Worm (Caenorhabditis elegans) whole organism, L1 larva: ENCODE results near the gene cpd-2.
A peak's percentile ranks its signal among the peaks of the same experiment; 100 is the strongest.

Source experiments
- C34B4.2 ChIP-seq: sonication (generic microtip); optimal IDR thresholded peaks from 2 replicates; lab custom pipeline; 2017; ENCODE audit warnings: mild to moderate bottlenecking, missing genetic modification characterization, missing compliant biosample characterization
- Y116A8C.19 ChIP-seq: sonication (generic microtip); optimal IDR thresholded peaks from 2 replicates; lab custom pipeline; 2016; ENCODE audit warnings: missing compliant biosample characterization, missing genetic modification characterization, borderline replicate concordance
- aha-1 ChIP-seq: fragments of 150-350 bp; optimal IDR thresholded peaks from 2 replicates; lab custom pipeline; 2014; ENCODE audit warnings: missing biosample characterization, missing genetic modification characterization
- blmp-1 ChIP-seq: fragments of 150-350 bp; optimal IDR thresholded peaks from 2 replicates; lab custom pipeline; 2014; ENCODE audit warnings: missing biosample characterization, missing genetic modification characterization
- ceh-63 ChIP-seq: fragments of 200-800 bp; sonication (Bioruptor generic); optimal IDR thresholded peaks from 2 replicates; lab custom pipeline; 2018; ENCODE audit warnings: mild to moderate bottlenecking, missing genetic modification characterization, missing compliant biosample characterization
- ceh-82 ChIP-seq, 3 experiments: fragments of 150-350 bp in 1 of 3; sonication (generic microtip) in 2 of 3; optimal IDR thresholded peaks; 2 replicates each; lab custom pipeline; 2014 to 2017; ENCODE audit warnings: missing biosample characterization in 3 of 3, missing genetic modification characterization in 3 of 3
- dpl-1 ChIP-seq, 3 experiments: fragments of 150-350 bp in 2 of 3; sonication (generic microtip) in 1 of 3; optimal IDR thresholded peaks; 2 replicates each; lab custom pipeline; 2014 to 2017; ENCODE audit warnings: missing biosample characterization in 3 of 3, missing genetic modification characterization in 3 of 3, missing genetic modification reagents in 3 of 3
- efl-1 ChIP-seq, 4 experiments: fragments of 150-350 bp; optimal IDR thresholded peaks in 3 of 4; peaks in 1 of 4; 1 replicate in 1 of 4; 2 replicates in 3 of 4; lab custom pipeline; 2014; ENCODE audit warnings: missing biosample characterization in 2 of 4, missing genetic modification characterization in 2 of 4, missing genetic modification reagents in 2 of 4
- efl-3 ChIP-seq: fragments of 200-800 bp; sonication (Bioruptor generic); optimal IDR thresholded peaks from 2 replicates; lab custom pipeline; 2018; ENCODE audit warnings: mild to moderate bottlenecking, missing genetic modification characterization, missing compliant biosample characterization
- egl-13 ChIP-seq: sonication (generic microtip); optimal IDR thresholded peaks from 2 replicates; lab custom pipeline; 2016; ENCODE audit warnings: missing genotype, missing genetic modification reagents, missing genetic modification characterization, missing compliant biosample characterization
- egl-27 ChIP-seq, 2 experiments: fragments of 150-350 bp in 1 of 2; sonication (generic microtip); optimal IDR thresholded peaks; 3 replicates each; lab custom pipeline; 2017 to 2018; ENCODE audit warnings: missing biosample characterization in 2 of 2, missing genetic modification characterization in 2 of 2, missing genetic modification reagents in 2 of 2
- elt-2 ChIP-seq: sonication (generic microtip); optimal IDR thresholded peaks from 2 replicates; lab custom pipeline; 2016; ENCODE audit warnings: missing genetic modification characterization, mild to moderate bottlenecking, inconsistent platforms, missing compliant biosample characterization, missing genetic modification reagents
- elt-3 ChIP-seq, 6 experiments: fragments of 150-350 bp in 1 of 6; sonication (generic microtip); optimal IDR thresholded peaks; 2 replicates each; lab custom pipeline; 2017 to 2018; ENCODE audit warnings: missing biosample characterization in 6 of 6, missing genetic modification characterization in 6 of 6, inconsistent platforms in 1 of 6
- ets-5 ChIP-seq: fragments of 200-800 bp; sonication (Bioruptor generic); IDR thresholded peaks from 2 replicates; pipeline ENCODE4 v1.3.6; 2022; ENCODE audit warnings: missing genetic modification characterization, missing compliant biosample characterization
- fkh-4 ChIP-seq: sonication (generic microtip); optimal IDR thresholded peaks from 2 replicates; lab custom pipeline; 2016; ENCODE audit warnings: missing compliant biosample characterization, missing genetic modification characterization, borderline replicate concordance
- fkh-8 ChIP-seq: sonication (generic microtip); optimal IDR thresholded peaks from 2 replicates; lab custom pipeline; 2016; ENCODE audit warnings: mild to moderate bottlenecking, missing genetic modification characterization, missing compliant biosample characterization
- fos-1 ChIP-seq: fragments of 150-350 bp; optimal IDR thresholded peaks from 2 replicates; lab custom pipeline; 2014; ENCODE audit warnings: missing biosample characterization, missing genetic modification characterization
- hlh-4 ChIP-seq: sonication (generic microtip); optimal IDR thresholded peaks from 2 replicates; lab custom pipeline; 2016; ENCODE audit warnings: mild to moderate bottlenecking, missing genetic modification characterization, missing compliant biosample characterization
- hpl-2 ChIP-seq: fragments of 150-350 bp; optimal IDR thresholded peaks from 2 replicates; lab custom pipeline; 2014; ENCODE audit warnings: missing biosample characterization, missing genetic modification reagents, missing genetic modification characterization
- lin-15B ChIP-seq: fragments of 150-350 bp; sonication (generic microtip); optimal IDR thresholded peaks from 3 replicates; lab custom pipeline; 2014; ENCODE audit warnings: missing biosample characterization, missing genetic modification characterization
- lin-35 ChIP-seq, 2 experiments: fragments of 150-350 bp; optimal IDR thresholded peaks; 2 replicates each; lab custom pipeline; 2014; ENCODE audit warnings: missing biosample characterization in 2 of 2, missing genetic modification characterization in 2 of 2, missing genetic modification reagents in 2 of 2
- mab-9 ChIP-seq: fragments of 200-800 bp; sonication (Bioruptor generic); IDR thresholded peaks from 2 replicates; pipeline ENCODE4 v1.3.6; 2022; ENCODE audit warnings: missing genetic modification reagents, missing genetic modification characterization, missing compliant biosample characterization
- mdl-1 ChIP-seq, 2 experiments: fragments of 150-350 bp; optimal IDR thresholded peaks; 2 replicates each; lab custom pipeline; 2014 to 2017; ENCODE audit warnings: missing biosample characterization in 2 of 2, missing genetic modification characterization in 2 of 2, inconsistent platforms in 1 of 2
- mef-2 ChIP-seq: fragments of 150-350 bp; optimal IDR thresholded peaks from 2 replicates; lab custom pipeline; 2014; ENCODE audit warnings: missing biosample characterization, missing genetic modification characterization
- mep-1 ChIP-seq: fragments of 150-350 bp; optimal IDR thresholded peaks from 2 replicates; lab custom pipeline; 2014; ENCODE audit warnings: missing biosample characterization, missing genetic modification characterization
- nhr-11 ChIP-seq: fragments of 150-350 bp; optimal IDR thresholded peaks from 2 replicates; lab custom pipeline; 2014; ENCODE audit warnings: missing biosample characterization, missing genetic modification characterization
- nhr-71 ChIP-seq: sonication (generic microtip); optimal IDR thresholded peaks from 2 replicates; lab custom pipeline; 2016; ENCODE audit warnings: mild to moderate bottlenecking, missing genetic modification characterization, moderate library complexity, missing compliant biosample characterization
- nhr-76 ChIP-seq: sonication (generic microtip); optimal IDR thresholded peaks from 2 replicates; lab custom pipeline; 2017; ENCODE audit warnings: missing biosample characterization, missing genetic modification characterization
- nhr-77 ChIP-seq: fragments of 150-350 bp; optimal IDR thresholded peaks from 2 replicates; lab custom pipeline; 2014; ENCODE audit warnings: missing biosample characterization, missing genetic modification characterization
- pax-3 ChIP-seq: fragments of 200-800 bp; sonication (Bioruptor generic); optimal IDR thresholded peaks from 2 replicates; lab custom pipeline; 2018; ENCODE audit warnings: mild to moderate bottlenecking, missing genetic modification characterization, moderate library complexity, missing compliant biosample characterization
- pqm-1 ChIP-seq: sonication (generic microtip); optimal IDR thresholded peaks from 3 replicates; lab custom pipeline; 2017; ENCODE audit warnings: missing biosample characterization, missing genetic modification characterization
- rnt-1 ChIP-seq: sonication (generic microtip); optimal IDR thresholded peaks from 2 replicates; lab custom pipeline; 2016; ENCODE audit warnings: mild to moderate bottlenecking, missing genetic modification characterization, moderate library complexity, missing compliant biosample characterization
- skn-1 ChIP-seq: fragments of 150-350 bp; optimal IDR thresholded peaks from 2 replicates; lab custom pipeline; 2014; ENCODE audit warnings: missing biosample characterization, missing genetic modification characterization
- snpc-4 ChIP-seq: fragments of 150-350 bp; optimal IDR thresholded peaks from 2 replicates; lab custom pipeline; 2014; ENCODE audit warnings: missing biosample characterization, missing genetic modification characterization
- sup-37 ChIP-seq: fragments of 200-800 bp; sonication (Bioruptor generic); optimal IDR thresholded peaks from 2 replicates; lab custom pipeline; 2018; ENCODE audit warnings: mild to moderate bottlenecking, missing genetic modification characterization, missing compliant biosample characterization
- swsn-7 ChIP-seq: sonication (generic microtip); optimal IDR thresholded peaks from 2 replicates; lab custom pipeline; 2016; ENCODE audit warnings: missing genetic modification characterization, missing compliant biosample characterization
- tbx-2 ChIP-seq: sonication (generic microtip); optimal IDR thresholded peaks from 2 replicates; lab custom pipeline; 2016; ENCODE audit warnings: missing genetic modification characterization, missing compliant biosample characterization
- tlp-1 ChIP-seq: fragments of 150-350 bp; optimal IDR thresholded peaks from 2 replicates; lab custom pipeline; 2014; ENCODE audit warnings: missing biosample characterization, missing genetic modification characterization
- unc-130 ChIP-seq: fragments of 150-350 bp; optimal IDR thresholded peaks from 2 replicates; lab custom pipeline; 2017; ENCODE audit warnings: missing biosample characterization, missing genetic modification characterization, inconsistent platforms
- unc-62 ChIP-seq: fragments of 150-350 bp; optimal IDR thresholded peaks from 2 replicates; lab custom pipeline; 2014; ENCODE audit warnings: missing biosample characterization, missing genetic modification reagents, missing genetic modification characterization
- unc-86 ChIP-seq: sonication (generic microtip); optimal IDR thresholded peaks from 2 replicates; lab custom pipeline; 2016; ENCODE audit warnings: missing genetic modification characterization, missing compliant biosample characterization
- unc-98 ChIP-seq: fragments of 200-800 bp; sonication (Bioruptor generic); IDR thresholded peaks from 2 replicates; pipeline ENCODE4 v1.3.6; 2022; ENCODE audit warnings: missing genetic modification characterization, missing compliant biosample characterization
- vab-15 ChIP-seq: sonication (generic microtip); optimal IDR thresholded peaks from 2 replicates; lab custom pipeline; 2017; ENCODE audit warnings: missing genotype, mild to moderate bottlenecking, missing genetic modification characterization, missing compliant biosample characterization
- xbp-1 ChIP-seq: sonication (generic microtip); optimal IDR thresholded peaks from 2 replicates; lab custom pipeline; 2016; ENCODE audit warnings: missing genetic modification characterization, missing compliant biosample characterization

cpd-2 gene

DNA sequence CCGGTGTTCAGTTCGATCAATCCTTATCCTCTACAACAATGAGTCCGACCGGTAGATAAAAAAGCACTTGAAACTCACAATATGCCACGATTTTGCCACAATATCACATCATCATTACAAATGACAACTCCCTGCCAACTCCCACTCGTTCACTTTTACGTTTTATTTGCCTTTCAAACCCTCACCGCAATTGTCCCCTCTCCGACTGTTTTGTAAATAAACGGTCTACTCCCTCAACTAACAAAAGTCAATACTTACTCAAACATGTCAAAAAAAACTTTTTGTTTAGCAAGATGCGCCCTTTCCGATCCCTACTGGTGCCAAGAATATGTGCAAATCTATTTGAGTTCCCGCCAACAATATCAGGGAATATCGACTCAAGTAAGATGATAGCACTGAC, 35.4 kb downstream of the cpd-2 start, which contains the start of gene C30F2.2:
C30F2.2 (minus strand) TSS at position 122 of the 400 bp plus-strand sequence.
- TF ChIP-seq sup-37 (GFP tag; lab: Kevin White, UChicago) = no peak
- no peak for TF ChIP-seq mef-2 (tag; lab: Kevin White, UChicago)
- TF ChIP-seq efl-1 (optimal IDR thresholded peaks at IDR 0.05; lab: Kevin White, UChicago) = no peak
- peak in 1 of 2 experiments; percentile 47 for TF ChIP-seq efl-1 (GFP tag; optimal IDR thresholded peaks at IDR 0.05 in 1 of 2; lab: Kevin White, UChicago)
- TF ChIP-seq nhr-77 (tag; lab: Kevin White, UChicago) = peak; percentile 25
- no peak for TF ChIP-seq mep-1 (tag; lab: Kevin White, UChicago)
- TF ChIP-seq unc-62 (GFP tag; lab: Kevin White, UChicago) = no peak
- TF ChIP-seq C34B4.2 = no peak
- no peak for TF ChIP-seq swsn-7 (tag; lab: Kevin White, UChicago)

DNA sequence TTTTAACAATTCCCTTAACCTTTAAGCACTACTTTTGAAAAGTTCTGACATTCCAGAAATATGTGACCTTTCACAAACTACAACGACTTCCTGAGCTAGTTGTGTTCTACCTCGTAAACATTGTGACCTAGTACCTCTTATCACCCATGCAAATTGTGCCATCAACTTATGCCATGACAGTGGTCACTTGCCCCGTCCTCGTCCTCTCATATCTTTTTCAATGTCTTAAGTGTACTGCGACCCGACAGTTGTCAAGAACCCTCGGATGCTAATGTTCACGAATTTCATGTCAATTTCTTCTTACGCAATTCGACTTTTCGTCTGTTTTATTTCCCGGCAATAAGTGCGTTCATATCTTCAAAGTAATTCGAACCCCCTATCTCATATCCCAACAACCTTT, 38.2 kb downstream of the cpd-2 start:
- TF ChIP-seq mef-2 (tag; lab: Kevin White, UChicago) (no peak), lin-15B (tag; lab: Kevin White, UChicago) (no peak), elt-2 (tag; lab: Kevin White, UChicago) (peak; percentile 4), efl-3 (GFP tag; lab: Kevin White, UChicago) (no peak)
- TF ChIP-seq, all 84 proteins: peak for 1

DNA sequence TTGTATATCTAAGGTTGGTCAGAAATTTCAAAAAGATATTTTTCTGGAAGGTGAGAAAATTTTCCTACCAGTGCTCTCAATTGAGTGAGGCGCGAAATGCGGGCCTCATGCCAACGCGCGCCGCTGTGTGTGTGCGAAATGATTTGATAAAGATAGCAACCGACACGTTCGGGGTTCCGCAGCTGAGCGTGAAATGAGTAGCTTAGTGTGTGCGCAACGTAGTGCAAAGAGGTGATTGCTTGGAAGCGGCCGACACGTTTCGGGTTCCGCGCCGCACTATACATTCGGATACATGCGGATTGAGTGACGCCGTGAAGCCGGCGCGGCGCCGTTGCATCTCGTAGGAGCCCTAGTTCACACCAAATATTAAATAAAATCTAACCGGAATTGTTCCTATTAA, 41.5 kb downstream of the cpd-2 start:
- peak; percentile 93 for TF ChIP-seq snpc-4 (tag; lab: Kevin White, UChicago)
- TF ChIP-seq nhr-71 = no peak
- no peak for TF ChIP-seq C34B4.2
- TF ChIP-seq nhr-11 = no peak
- TF ChIP-seq rnt-1 (tag; lab: Kevin White, UChicago) = peak; percentile 17
- TF ChIP-seq, all 84 proteins: peak for 2

DNA sequence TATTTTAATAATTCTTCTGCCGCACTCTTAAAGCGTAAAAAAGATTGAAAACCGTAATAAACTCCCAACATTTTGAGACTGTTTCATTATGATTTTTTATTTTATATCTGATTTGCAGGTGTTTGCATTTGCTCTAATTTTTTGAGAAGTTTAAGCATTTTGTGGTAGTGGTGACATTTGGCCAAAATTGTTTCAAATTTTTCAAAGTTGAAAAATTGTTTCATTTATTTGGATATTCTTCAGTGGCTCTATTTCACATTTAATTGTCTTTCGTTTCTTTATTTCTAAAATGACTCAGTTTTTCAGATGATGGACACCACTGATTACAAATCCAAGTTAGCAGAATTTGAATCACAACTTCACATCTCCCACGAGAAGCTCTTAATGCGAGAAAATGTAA, 44.7 kb downstream of the cpd-2 start, which contains the start of gene C30F2.5:
C30F2.5 (plus strand) TSS at position 301 of the 400 bp plus-strand sequence.
- TF ChIP-seq unc-130 (no peak), elt-2 (tag; lab: Kevin White, UChicago) (no peak), egl-27 (tag; optimal IDR thresholded peaks at IDR 0.05; lab: Kevin White, UChicago) (no peak), egl-13 (tag; lab: Kevin White, UChicago) (no peak), pqm-1 (no peak), tlp-1 (tag; lab: Kevin White, UChicago) (no peak), lin-15B (tag; lab: Kevin White, UChicago) (no peak), xbp-1 (no peak), fkh-8 (tag; lab: Kevin White, UChicago) (no peak), lin-35 (GFP tag; optimal IDR thresholded peaks at IDR 0.05; lab: Kevin White, UChicago) (no peak), unc-62 (GFP tag; lab: Kevin White, UChicago) (no peak), unc-86 (tag; lab: Kevin White, UChicago) (no peak), mdl-1 (tag; optimal IDR thresholded peaks at IDR 0.05; lab: Kevin White, UChicago) (no peak), dpl-1 (GFP tag; optimal IDR thresholded peaks at IDR 0.05; lab: Kevin White, UChicago) (no peak), hlh-4 (no peak), mab-9 (GFP tag; lab: Robert Waterston, UW) (no peak), unc-98 (no peak), skn-1 (tag; lab: Kevin White, UChicago) (no peak), C34B4.2 (no peak)

DNA sequence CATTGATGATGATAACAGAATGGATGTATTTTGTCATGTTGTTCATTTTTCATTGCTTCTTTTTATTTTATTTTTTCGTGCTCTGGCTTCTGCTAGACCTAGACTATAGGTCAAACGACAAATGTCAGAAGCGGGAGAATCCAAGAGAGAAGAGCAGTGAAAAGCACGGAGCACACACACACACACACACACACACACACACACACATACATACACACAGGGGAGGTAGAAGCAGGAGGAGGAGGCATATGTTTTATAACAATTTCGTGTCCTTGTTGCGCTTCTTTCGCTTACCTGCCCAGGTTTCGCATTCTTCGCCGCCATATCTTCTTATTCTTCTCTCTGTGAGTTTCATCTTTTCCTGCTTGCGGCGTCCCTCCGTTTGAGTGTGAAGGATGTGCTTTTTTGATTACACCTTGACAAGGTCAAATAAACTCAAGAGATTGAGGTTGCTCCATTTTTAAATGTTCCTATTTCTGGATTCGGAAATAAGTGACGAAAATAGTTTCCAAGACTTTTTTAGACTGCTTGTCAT, 48.5 kb downstream of the cpd-2 start:
- no peak for TF ChIP-seq ets-5 (GFP tag; lab: Robert Waterston, UW)
- TF ChIP-seq rnt-1 (tag; lab: Kevin White, UChicago) = peak; percentile 56
- no peak for TF ChIP-seq mab-9 (GFP tag; lab: Robert Waterston, UW)
- TF ChIP-seq elt-3 (tag; optimal IDR thresholded peaks at IDR 0.05; lab: Kevin White, UChicago) = no peak
- no peak for TF ChIP-seq hpl-2 (GFP tag; lab: Kevin White, UChicago)
- no peak for TF ChIP-seq fkh-4 (tag; lab: Kevin White, UChicago)
- no peak for TF ChIP-seq blmp-1 (tag; lab: Kevin White, UChicago)
- TF ChIP-seq vab-15 (tag; lab: Kevin White, UChicago) = no peak
- TF ChIP-seq C34B4.2 = no peak
- TF ChIP-seq pax-3 (tag; lab: Kevin White, UChicago) = no peak
- no peak for TF ChIP-seq Y116A8C.19 (tag; lab: Kevin White, UChicago)
- TF ChIP-seq aha-1 (tag; lab: Kevin White, UChicago) = no peak
- TF ChIP-seq nhr-76 (tag; lab: Kevin White, UChicago) = no peak
- TF ChIP-seq tbx-2 (tag; lab: Kevin White, UChicago) = no peak
- TF ChIP-seq swsn-7 (tag; lab: Kevin White, UChicago) = no peak
- no peak for TF ChIP-seq fos-1
- no peak for TF ChIP-seq ceh-63 (GFP tag; lab: Kevin White, UChicago)
- TF ChIP-seq unc-98 = no peak
- TF ChIP-seq ceh-82 (tag; optimal IDR thresholded peaks at IDR 0.05; lab: Kevin White, UChicago) = peak in 1 of 3 experiments; percentile 2
